Fruit fly (Drosophila melanogaster): ENCODE results near the gene CG11630.
A peak's percentile ranks its signal among the peaks of the same experiment; 100 is the strongest.

The CG11630 gene

DNA sequence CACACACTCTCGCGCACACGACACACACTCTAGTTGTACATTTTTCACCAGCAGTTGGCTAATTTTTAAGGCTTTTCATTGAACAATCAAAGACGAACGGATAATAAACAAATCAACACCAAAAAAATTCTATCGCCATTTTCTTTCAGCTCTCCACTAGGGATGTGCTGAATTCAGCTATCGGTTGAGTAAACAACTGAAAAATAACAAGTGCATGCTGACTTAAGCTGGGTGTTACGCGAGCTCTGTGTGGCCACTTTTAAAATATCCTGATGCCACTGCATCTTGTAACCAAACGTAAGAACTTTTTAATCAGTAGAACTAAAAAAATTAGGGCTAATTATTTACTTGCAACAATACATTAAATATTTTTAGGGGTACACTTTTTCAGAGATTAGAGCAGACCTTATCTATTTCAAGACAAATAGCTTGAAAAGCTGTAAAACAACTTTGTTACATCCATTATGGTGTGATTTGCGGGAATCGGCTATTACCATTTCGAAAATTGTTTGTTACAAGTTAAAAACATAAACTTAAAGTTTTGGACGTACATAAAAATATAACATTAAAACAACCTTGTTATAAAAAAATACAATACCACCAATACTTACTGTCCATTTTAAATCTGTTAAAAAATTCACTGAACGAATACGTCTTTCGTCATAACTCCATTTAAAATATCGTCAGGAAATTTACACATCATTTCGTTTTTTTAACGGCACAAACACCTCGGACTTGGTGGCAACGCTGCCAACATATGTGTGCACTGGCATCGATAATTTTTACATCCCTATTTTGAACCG lies 26.4 kb downstream of the CG11630 start, which contains the start of the genes step and CG1416 (continued):
- peak; percentile 74 for TF ChIP-seq CG8944 (GFP tag; optimal IDR thresholded peaks at IDR 0.05)
- peak; percentile 21 for TF ChIP-seq CG9797 (GFP tag; optimal IDR thresholded peaks at IDR 0.05)
- no peak for TF ChIP-seq gcm (GFP tag; optimal IDR thresholded peaks at IDR 0.05)
- no peak for TF ChIP-seq CG33557 (GFP tag; optimal IDR thresholded peaks at IDR 0.05)
- no peak for TF ChIP-seq h (optimal IDR thresholded peaks at IDR 0.05)
- no peak for TF ChIP-seq CG14441 (GFP tag; IDR thresholded peaks at IDR 0.05)
- TF ChIP-seq CG13424 (tag; optimal IDR thresholded peaks at IDR 0.05) = peak; percentile 49
- TF ChIP-seq pnt (GFP tag; optimal IDR thresholded peaks at IDR 0.05) = peak; percentile 81
- no peak for TF ChIP-seq lbe (GFP tag; optimal IDR thresholded peaks at IDR 0.05)
- TF ChIP-seq CG30020 (tag; optimal IDR thresholded peaks at IDR 0.05) = peak; percentile 96
- TF ChIP-seq Bdp1 (GFP tag; optimal IDR thresholded peaks at IDR 0.05) = peak; percentile 39
- TF ChIP-seq Eip74EF (GFP tag; optimal IDR thresholded peaks at IDR 0.05) = peak in 1 of 2 experiments; percentile 63
- TF ChIP-seq CkIIα-i1 (GFP tag; IDR thresholded peaks at IDR 0.05) = no peak
- TF ChIP-seq ase (GFP tag; IDR thresholded peaks at IDR 0.05) = no peak; the same call in 2 of the 3 replicates
- TF ChIP-seq CG3281 (GFP tag; optimal IDR thresholded peaks at IDR 0.05) = no peak
- TF ChIP-seq Ptx1 (GFP tag; IDR thresholded peaks at IDR 0.05) = no peak; the same call in 1 of the 2 replicates
- no peak for TF ChIP-seq ttk (GFP tag; IDR thresholded peaks at IDR 0.05)
- TF ChIP-seq CG9215 (GFP tag; IDR thresholded peaks at IDR 0.05) = no peak; the same call in 1 of the 2 replicates
- TF ChIP-seq CG4328 (GFP tag; optimal IDR thresholded peaks at IDR 0.05) = no peak
- TF ChIP-seq CG7357 (GFP tag; IDR thresholded peaks at IDR 0.05) = peak; percentile 98
- peak; percentile 45; the same call in 1 of the 2 replicates for TF ChIP-seq Oaz (GFP tag; IDR thresholded peaks at IDR 0.05)
- no peak for TF ChIP-seq ara (GFP tag; IDR thresholded peaks at IDR 0.05)
- peak; percentile 36 for TF ChIP-seq pb (GFP tag; optimal IDR thresholded peaks at IDR 0.05)
- TF ChIP-seq da (GFP tag; optimal IDR thresholded peaks at IDR 0.05) = peak; percentile 47
- TF ChIP-seq chif (GFP tag; optimal IDR thresholded peaks at IDR 0.05) = peak; percentile 62 to 63
- no peak for TF ChIP-seq Neu2 (GFP tag; optimal IDR thresholded peaks at IDR 0.05; ENCODE audit: borderline replicate concordance)
- no peak for TF ChIP-seq Dp (GFP tag; optimal IDR thresholded peaks at IDR 0.05)
- TF ChIP-seq disco-r (GFP tag; optimal IDR thresholded peaks at IDR 0.05) = peak; percentile 42
- peak; percentile 35 for TF ChIP-seq CG12942 (GFP tag; optimal IDR thresholded peaks at IDR 0.05)
- TF ChIP-seq tgo (GFP tag; IDR thresholded peaks at IDR 0.05) = peak; percentile 20; the same call in 1 of the 3 replicates
- no peak for TF ChIP-seq CG6813 (GFP tag; optimal IDR thresholded peaks at IDR 0.05)
- no peak for TF ChIP-seq Jarid2 (GFP tag; optimal IDR thresholded peaks at IDR 0.05)
- TF ChIP-seq CG18599 (GFP tag; optimal IDR thresholded peaks at IDR 0.05) = no peak
- TF ChIP-seq otp (GFP tag; IDR thresholded peaks at IDR 0.05) = no peak
- no peak for TF ChIP-seq CG17385 (GFP tag; optimal IDR thresholded peaks at IDR 0.05)
- no peak for TF ChIP-seq CG1832 (GFP tag; optimal IDR thresholded peaks at IDR 0.05)
- no peak; the same call in 1 of the 2 replicates for TF ChIP-seq CG9932 (GFP tag; IDR thresholded peaks at IDR 0.05)
- TF ChIP-seq CG10565 (GFP tag; optimal IDR thresholded peaks at IDR 0.05) = no peak
- TF ChIP-seq Camta (GFP tag; optimal IDR thresholded peaks at IDR 0.05) = peak; percentile 44
- TF ChIP-seq CG11504 (tag; optimal IDR thresholded peaks at IDR 0.05) = no peak
- peak; percentile 43 for TF ChIP-seq dmrt99B (tag; optimal IDR thresholded peaks at IDR 0.05)
- TF ChIP-seq yki (optimal IDR thresholded peaks at IDR 0.05) = no peak
- TF ChIP-seq Mes4 (GFP tag; optimal IDR thresholded peaks at IDR 0.05) = no peak
- TF ChIP-seq CG18764 (GFP tag; optimal IDR thresholded peaks at IDR 0.05) = no peak
- TF ChIP-seq CG1024 (GFP tag; IDR thresholded peaks at IDR 0.05) = peak; percentile 87
- TF ChIP-seq Dip3 (GFP tag; optimal IDR thresholded peaks at IDR 0.05) = peak; percentile 55
- peak; percentile 1 for TF ChIP-seq CG17912 (GFP tag; optimal IDR thresholded peaks at IDR 0.05)
- no peak for TF ChIP-seq vfl (GFP tag; optimal IDR thresholded peaks at IDR 0.05)
- no peak for TF ChIP-seq kni (GFP tag; optimal IDR thresholded peaks at IDR 0.05)
- TF ChIP-seq CTCF (GFP tag; optimal IDR thresholded peaks at IDR 0.05) = no peak
- no peak for TF ChIP-seq ERR (GFP tag; optimal IDR thresholded peaks at IDR 0.05)

Data from whole organism, embryonic.